Worm (Caenorhabditis elegans) whole organism, L4 larva: ENCODE results near the gene Y38H8A.2.

ENCODE experiments used
- lin-39 ChIP-seq: fragments of 150-350 bp; optimal IDR thresholded peaks from 2 replicates; lab custom pipeline; 2014; ENCODE audit warnings: missing biosample characterization, missing genetic modification reagents, missing genetic modification characterization
- mep-1 ChIP-seq: fragments of 150-350 bp; sonication (generic microtip); optimal IDR thresholded peaks from 3 replicates; lab custom pipeline; 2014; ENCODE audit warnings: missing biosample characterization, missing genetic modification characterization
- nhr-11 ChIP-seq: fragments of 150-350 bp; optimal IDR thresholded peaks from 2 replicates; lab custom pipeline; 2014; ENCODE audit warnings: missing biosample characterization, missing genetic modification characterization
- saeg-2 ChIP-seq: fragments of 200-800 bp; sonication (Bioruptor generic); IDR thresholded peaks from 2 replicates; pipeline ENCODE4 v1.3.6; 2022; ENCODE audit warnings: missing genetic modification reagents, missing genetic modification characterization, missing compliant biosample characterization
- snpc-1.2 ChIP-seq: fragments of 200-800 bp; sonication (Bioruptor generic); IDR thresholded peaks from 2 replicates; pipeline ENCODE4 v1.3.6; 2022; ENCODE audit warnings: missing genetic modification reagents, missing genetic modification characterization, missing compliant biosample characterization
- snpc-4 ChIP-seq: fragments of 150-350 bp; optimal IDR thresholded peaks from 2 replicates; lab custom pipeline; 2014; ENCODE audit warnings: missing biosample characterization, missing genetic modification characterization

DNA sequence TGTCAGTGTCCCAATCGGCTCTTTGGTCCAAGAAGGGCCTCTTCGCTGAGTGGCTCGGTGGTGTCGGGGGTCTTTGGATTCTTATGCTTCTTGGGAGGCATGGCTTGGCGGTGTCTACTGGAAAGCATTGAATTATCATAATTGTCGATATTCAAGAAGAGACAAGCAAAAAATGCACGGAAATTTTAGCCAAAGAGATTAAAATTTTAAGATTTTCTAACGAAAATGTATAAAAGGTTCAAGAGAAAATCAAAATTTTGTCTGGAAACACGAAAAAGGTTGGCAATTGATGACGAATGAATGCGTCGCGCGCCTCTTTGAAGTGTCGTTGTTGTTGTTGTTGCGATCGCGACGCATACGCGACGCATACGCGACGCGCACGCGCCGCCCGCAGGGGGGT lies 13.4 kb upstream of the Y38H8A.2 start, which contains the start of gene Y38H8A.12:
- TF ChIP-seq snpc-4 (tag; lab: Kevin White, UChicago) (no peak), nhr-11 (no peak), lin-39 (tag; lab: Kevin White, UChicago) (no peak), saeg-2 (no peak), mep-1 (no peak), snpc-1.2 (GFP tag; lab: Robert Waterston, UW) (no peak)
